Worm (Caenorhabditis elegans) whole organism, young adult: ENCODE results near the gene srw-95.
"Not testable (repeated sequence)": the region's sequence is repeated elsewhere in the genome, so short reads cannot be mapped to it uniquely, and the experiment has no call there.

Source experiments
- B0035.1 ChIP-seq: sonication (generic microtip); optimal IDR thresholded peaks from 2 replicates; lab custom pipeline; 2016; ENCODE audit warnings: missing genetic modification characterization, mild to moderate bottlenecking, missing compliant biosample characterization, missing genotype, missing genetic modification reagents
- C06A6.2 ChIP-seq: fragments of 200-800 bp; sonication (Bioruptor generic); conservative IDR thresholded peaks from 2 replicates; pipeline ENCODE4 v1.3.6; 2022; ENCODE audit warnings: missing genetic modification characterization, missing compliant biosample characterization
- F49E8.2 ChIP-seq: sonication (generic microtip); optimal IDR thresholded peaks from 3 replicates; lab custom pipeline; 2017; ENCODE audit warnings: missing genetic modification characterization, mild to moderate bottlenecking, missing compliant biosample characterization, antibody characterized with exemption, moderate library complexity; ENCODE audit not compliant: insufficient read depth
- F52B5.7 ChIP-seq: sonication (generic microtip); optimal IDR thresholded peaks from 2 replicates; lab custom pipeline; 2016; ENCODE audit warnings: mild to moderate bottlenecking, missing genetic modification characterization, missing compliant biosample characterization
- F57A8.1 ChIP-seq: fragments of 200-800 bp; sonication (Bioruptor generic); optimal IDR thresholded peaks from 2 replicates; lab custom pipeline; 2018; ENCODE audit warnings: mild to moderate bottlenecking, missing genetic modification characterization, moderate library complexity, missing compliant biosample characterization
- Y53G8AR.9 ChIP-seq: fragments of 200-800 bp; sonication (Bioruptor generic); conservative IDR thresholded peaks from 2 replicates; pipeline ENCODE4 v1.3.6; 2022; ENCODE audit warnings: missing genetic modification reagents, missing genetic modification characterization, missing compliant biosample characterization
- Y56A3A.18 ChIP-seq: fragments of 200-800 bp; sonication (Bioruptor generic); IDR thresholded peaks from 2 replicates; pipeline ENCODE4 v1.3.6; 2022; ENCODE audit warnings: missing genetic modification reagents, missing genetic modification characterization, missing compliant biosample characterization
- ZK185.1 ChIP-seq: sonication (generic microtip); optimal IDR thresholded peaks from 2 replicates; lab custom pipeline; 2016; ENCODE audit warnings: mild to moderate bottlenecking, missing genetic modification characterization, missing compliant biosample characterization; ENCODE audit not compliant: poor library complexity, severe bottlenecking
- attf-6 ChIP-seq: fragments of 200-800 bp; sonication (Bioruptor generic); IDR thresholded peaks from 2 replicates; pipeline ENCODE4 v1.3.6; 2022; ENCODE audit warnings: missing genetic modification reagents, missing genetic modification characterization, missing compliant biosample characterization
- bed-2 ChIP-seq: fragments of 200-800 bp; sonication (Bioruptor generic); IDR thresholded peaks from 2 replicates; pipeline ENCODE4 v1.3.6; 2022; ENCODE audit warnings: missing genetic modification reagents, missing genetic modification characterization, missing compliant biosample characterization
- cebp-1 ChIP-seq, 2 experiments: fragments of 200-800 bp in 1 of 2; sonication (Bioruptor generic) in 1 of 2; sonication (generic microtip) in 1 of 2; IDR thresholded peaks in 1 of 2; optimal IDR thresholded peaks in 1 of 2; 2 replicates each; pipeline versions ENCODE4 v1.3.6 to Lab custom; 2017 to 2022; ENCODE audit warnings: missing compliant biosample characterization in 2 of 2, missing genetic modification characterization in 2 of 2, mild to moderate bottlenecking in 1 of 2, missing genetic modification reagents in 1 of 2, moderate library complexity in 1 of 2
- cebp-2 ChIP-seq: fragments of 200-800 bp; sonication (Bioruptor generic); IDR thresholded peaks from 2 replicates; pipeline ENCODE4 v1.3.6; 2022; ENCODE audit warnings: missing genetic modification characterization, missing compliant biosample characterization
- ceh-27 ChIP-seq: fragments of 200-800 bp; sonication (Bioruptor generic); optimal IDR thresholded peaks from 2 replicates; lab custom pipeline; 2018; ENCODE audit warnings: mild to moderate bottlenecking, missing genetic modification characterization, moderate library complexity, missing compliant biosample characterization
- die-1 ChIP-seq: sonication (generic microtip); optimal IDR thresholded peaks from 2 replicates; lab custom pipeline; 2016; ENCODE audit warnings: missing genotype, mild to moderate bottlenecking, missing genetic modification characterization, missing compliant biosample characterization
- egrh-3 ChIP-seq: fragments of 200-800 bp; sonication (Bioruptor generic); IDR thresholded peaks from 2 replicates; pipeline ENCODE4 v1.3.6; 2022; ENCODE audit warnings: missing genetic modification reagents, missing genetic modification characterization, missing compliant biosample characterization
- gei-17 ChIP-seq: fragments of 200-800 bp; sonication (Bioruptor generic); optimal IDR thresholded peaks from 2 replicates; lab custom pipeline; 2018; ENCODE audit warnings: mild to moderate bottlenecking, missing genetic modification characterization, missing compliant biosample characterization
- him-1 ChIP-seq: sonication (generic microtip); optimal IDR thresholded peaks from 2 replicates; lab custom pipeline; 2016; ENCODE audit warnings: missing genotype, missing genetic modification reagents, missing genetic modification characterization, missing compliant biosample characterization
- hmg-1.2 ChIP-seq: fragments of 200-800 bp; sonication (Bioruptor generic); IDR thresholded peaks from 2 replicates; pipeline ENCODE4 v1.3.6; 2022; ENCODE audit warnings: missing genetic modification reagents, missing genetic modification characterization, missing compliant biosample characterization
- hsf-1 ChIP-seq: fragments of 200-800 bp; sonication (Bioruptor generic); IDR thresholded peaks from 2 replicates; pipeline ENCODE4 v1.3.6; 2022; ENCODE audit warnings: missing genetic modification reagents, missing genetic modification characterization, missing compliant biosample characterization
- lin-40 ChIP-seq: sonication (generic microtip); optimal IDR thresholded peaks from 2 replicates; lab custom pipeline; 2016; ENCODE audit warnings: missing genetic modification characterization, mild to moderate bottlenecking, missing compliant biosample characterization, missing genotype, missing genetic modification reagents
- lin-54 ChIP-seq: fragments of 200-800 bp; sonication (Bioruptor generic); optimal IDR thresholded peaks from 2 replicates; lab custom pipeline; 2018; ENCODE audit warnings: mild to moderate bottlenecking, missing genetic modification characterization, missing compliant biosample characterization
- madf-3 ChIP-seq: fragments of 200-800 bp; sonication (Bioruptor generic); IDR thresholded peaks from 2 replicates; pipeline ENCODE4 v1.3.6; 2022; ENCODE audit warnings: missing genetic modification reagents, missing genetic modification characterization, missing compliant biosample characterization
- mcd-1 ChIP-seq: fragments of 200-800 bp; sonication (Bioruptor generic); IDR thresholded peaks from 2 replicates; pipeline ENCODE4 v1.3.6; 2022; ENCODE audit warnings: missing genetic modification reagents, missing genetic modification characterization, missing compliant biosample characterization
- mel-28 ChIP-seq: sonication (generic microtip); optimal IDR thresholded peaks from 2 replicates; lab custom pipeline; 2016; ENCODE audit warnings: borderline replicate concordance, mild to moderate bottlenecking, missing genetic modification characterization, missing compliant biosample characterization
- nfyb-1 ChIP-seq: fragments of 200-800 bp; sonication (Bioruptor generic); IDR thresholded peaks from 2 replicates; pipeline ENCODE4 v1.3.6; 2022; ENCODE audit warnings: missing genetic modification reagents, missing genetic modification characterization, missing compliant biosample characterization
- nhr-90 ChIP-seq: sonication (generic microtip); optimal IDR thresholded peaks from 2 replicates; lab custom pipeline; 2016; ENCODE audit warnings: missing genotype, mild to moderate bottlenecking, missing genetic modification characterization, missing compliant biosample characterization
- sdz-38 ChIP-seq: sonication (generic microtip); optimal IDR thresholded peaks from 2 replicates; lab custom pipeline; 2016; ENCODE audit warnings: missing genotype, missing genetic modification characterization, missing compliant biosample characterization
- snpc-1.3 ChIP-seq: sonication (generic microtip); optimal IDR thresholded peaks from 2 replicates; lab custom pipeline; 2017; ENCODE audit warnings: missing genetic modification characterization, mild to moderate bottlenecking, missing compliant biosample characterization, antibody characterized with exemption, moderate library complexity, missing genotype, missing genetic modification reagents; ENCODE audit not compliant: insufficient read depth
- snpc-4 ChIP-seq, 5 experiments: fragments of 150-350 bp in 1 of 5; sonication (generic microtip) in 4 of 5; optimal IDR thresholded peaks; 2 replicates each; lab custom pipeline; 2014 to 2018; ENCODE audit warnings: missing genetic modification characterization in 5 of 5, missing biosample characterization in 3 of 5, antibody characterized with exemption in 2 of 5, mild to moderate bottlenecking in 2 of 5, missing compliant biosample characterization in 2 of 5, missing genotype in 2 of 5, moderate library complexity in 2 of 5, missing genetic modification reagents in 1 of 5
- somi-1 ChIP-seq: fragments of 200-800 bp; sonication (Bioruptor generic); optimal IDR thresholded peaks from 2 replicates; lab custom pipeline; 2018; ENCODE audit warnings: mild to moderate bottlenecking, missing genetic modification characterization, missing compliant biosample characterization
- tbp1 ChIP-seq: fragments of 200-800 bp; sonication (Bioruptor generic); optimal IDR thresholded peaks from 2 replicates; lab custom pipeline; 2018; ENCODE audit warnings: mild to moderate bottlenecking, missing genetic modification characterization, missing compliant biosample characterization
- ztf-3 ChIP-seq: fragments of 200-800 bp; sonication (Bioruptor generic); optimal IDR thresholded peaks from 2 replicates; lab custom pipeline; 2018; ENCODE audit warnings: mild to moderate bottlenecking, missing genetic modification characterization, missing compliant biosample characterization

Gene srw-95

ce11 chrIV:4776501-4776900 lies 35.4 kb upstream of the srw-95 start:
- no peak for TF ChIP-seq F57A8.1 (GFP tag; lab: Kevin White, UChicago)
- TF ChIP-seq gei-17 (GFP tag; lab: Kevin White, UChicago), result no peak
- no peak for TF ChIP-seq sdz-38 (tag; lab: Kevin White, UChicago)
- no peak for TF ChIP-seq hsf-1 (GFP tag; lab: Robert Waterston, UW)
- TF ChIP-seq nfyb-1 (GFP tag; lab: Robert Waterston, UW), result peak; percentile 76; the same call in 1 of the 2 replicates

ce11 chrIV:4780129-4780528 lies 31.7 kb upstream of the srw-95 start, which contains the start of gene set-15:
TSS of gene set-15 (minus strand) at chrIV:4780229.
- TF ChIP-seq snpc-1.3 (no peak), C06A6.2 (GFP tag; lab: Robert Waterston, UW) (no peak), mel-28 (tag; lab: Kevin White, UChicago) (no peak), somi-1 (GFP tag; lab: Kevin White, UChicago) (no peak), lin-54 (GFP tag; lab: Kevin White, UChicago) (no peak), nhr-90 (no peak), attf-6 (GFP tag; lab: Robert Waterston, UW) (no peak), ztf-3 (GFP tag; lab: Kevin White, UChicago) (no peak), mcd-1 (no peak), ZK185.1 (tag; lab: Kevin White, UChicago) (no peak), bed-2 (GFP tag; lab: Robert Waterston, UW) (no peak), lin-40 (tag; lab: Kevin White, UChicago) (no peak), Y56A3A.18 (GFP tag; lab: Robert Waterston, UW) (no peak), ceh-27 (GFP tag; lab: Kevin White, UChicago) (no peak), madf-3 (GFP tag; lab: Robert Waterston, UW) (no peak), cebp-2 (no peak)

- TF ChIP-seq cebp-1 (GFP tag; IDR thresholded peaks at IDR 0.05; lab: Robert Waterston, UW) (no peak), cebp-1 (tag; optimal IDR thresholded peaks at IDR 0.05; lab: Kevin White, UChicago) (no peak), hmg-1.2 (peak; percentile 67), F49E8.2 (no peak), him-1 (no peak), die-1 (tag; lab: Kevin White, UChicago) (no peak), Y53G8AR.9 (GFP tag; lab: Robert Waterston, UW) (no peak), F52B5.7 (tag; lab: Kevin White, UChicago) (no peak), B0035.1 (no peak)
Measured at ce11 chrIV:4781123-4781522, 30.8 kb upstream of the srw-95 start.

- TF ChIP-seq snpc-4 (GFP tag; optimal IDR thresholded peaks at IDR 0.05; lab: Kevin White, UChicago), result not testable (repeated sequence)
- TF ChIP-seq snpc-4 (tag; optimal IDR thresholded peaks at IDR 0.05; lab: Kevin White, UChicago) (peak in 1 of 4 experiments; percentile 52), hmg-1.2 (peak; percentile 34; the same call in 1 of the 2 replicates), egrh-3 (GFP tag; lab: Robert Waterston, UW) (peak; percentile 58; the same call in 1 of the 2 replicates), tbp1 (GFP tag; lab: Kevin White, UChicago) (peak; percentile 5)
Measured at ce11 chrIV:4784687-4785086, 27.2 kb upstream of the srw-95 start.
